Worm (Caenorhabditis elegans) whole organism, early embryonic: ENCODE measurements around the gene R193.2.

Source experiments
- B0310.2 ChIP-seq: sonication (generic microtip); optimal IDR thresholded peaks from 2 replicates; lab custom pipeline; 2016; ENCODE audit warnings: mild to moderate bottlenecking, missing genetic modification characterization, missing compliant biosample characterization
- F13C5.2 ChIP-seq: sonication (generic microtip); optimal IDR thresholded peaks from 2 replicates; lab custom pipeline; 2017; ENCODE audit warnings: mild to moderate bottlenecking, missing genetic modification characterization, inconsistent platforms, missing compliant biosample characterization
- aly-1 ChIP-seq: sonication (generic microtip); optimal IDR thresholded peaks from 2 replicates; lab custom pipeline; 2016; ENCODE audit warnings: missing genetic modification characterization, missing compliant biosample characterization
- ama-1 ChIP-seq: fragments of 150-350 bp; optimal IDR thresholded peaks from 2 replicates; lab custom pipeline; 2014
- ceh-13 ChIP-seq: fragments of 200-800 bp; sonication (Bioruptor generic); optimal IDR thresholded peaks from 2 replicates; lab custom pipeline; 2018; ENCODE audit warnings: mild to moderate bottlenecking, missing genetic modification characterization, missing compliant biosample characterization
- ceh-36 ChIP-seq: sonication (generic microtip); optimal IDR thresholded peaks from 2 replicates; lab custom pipeline; 2016; ENCODE audit warnings: missing genetic modification characterization, inconsistent platforms, missing compliant biosample characterization
- ets-7 ChIP-seq: sonication (generic microtip); optimal IDR thresholded peaks from 2 replicates; lab custom pipeline; 2016; ENCODE audit warnings: missing genotype, missing genetic modification characterization, missing compliant biosample characterization
- flt-1 ChIP-seq: fragments of 200-800 bp; sonication (Bioruptor generic); IDR thresholded peaks from 2 replicates; pipeline ENCODE4 v1.3.6; 2022; ENCODE audit warnings: missing genetic modification characterization, missing compliant biosample characterization
- hmbx-1 ChIP-seq: sonication (generic microtip); optimal IDR thresholded peaks from 2 replicates; lab custom pipeline; 2016; ENCODE audit warnings: mild to moderate bottlenecking, missing genetic modification characterization, missing compliant biosample characterization
- hmg-4 ChIP-seq: fragments of 200-800 bp; sonication (Bioruptor generic); optimal IDR thresholded peaks from 2 replicates; lab custom pipeline; 2018; ENCODE audit warnings: mild to moderate bottlenecking, missing genetic modification characterization, missing compliant biosample characterization
- hnd-1 ChIP-seq: sonication (generic microtip); optimal IDR thresholded peaks from 2 replicates; lab custom pipeline; 2016; ENCODE audit warnings: missing genetic modification characterization, missing compliant biosample characterization
- pes-1 ChIP-seq: fragments of 200-800 bp; sonication (Bioruptor generic); IDR thresholded peaks from 2 replicates; pipeline ENCODE4 v1.3.6; 2022; ENCODE audit warnings: missing genetic modification reagents, missing genetic modification characterization, missing compliant biosample characterization
- scrt-1 ChIP-seq: fragments of 200-800 bp; sonication (Bioruptor generic); IDR thresholded peaks from 2 replicates; pipeline ENCODE4 v1.3.6; 2022; ENCODE audit warnings: missing genetic modification characterization, missing compliant biosample characterization
- sea-1 ChIP-seq: fragments of 200-800 bp; sonication (Bioruptor generic); conservative IDR thresholded peaks from 2 replicates; pipeline ENCODE4 v1.3.6; 2022; ENCODE audit warnings: missing genetic modification characterization, missing compliant biosample characterization
- tbx-11 ChIP-seq: fragments of 200-800 bp; sonication (Bioruptor generic); IDR thresholded peaks from 2 replicates; pipeline ENCODE4 v1.3.6; 2022; ENCODE audit warnings: missing genetic modification characterization, missing compliant biosample characterization
- tbx-37 ChIP-seq: fragments of 200-800 bp; sonication (Bioruptor generic); conservative IDR thresholded peaks from 2 replicates; pipeline ENCODE4 v1.3.6; 2022; ENCODE audit warnings: missing genetic modification reagents, missing genetic modification characterization, missing compliant biosample characterization
- tra-4 ChIP-seq: sonication (generic microtip); optimal IDR thresholded peaks from 2 replicates; lab custom pipeline; 2017; ENCODE audit warnings: missing genetic modification characterization, missing compliant biosample characterization

Gene R193.2

ce11 chrX:1128503-1129036 is 19.8 kb downstream of the R193.2 start, which contains the start of gene snx-1:
Gene snx-1, plus strand, starts transcription at chrX:1128986.
- TF ChIP-seq hmg-4 (GFP tag; lab: Kevin White, UChicago) (peak; percentile 60), F13C5.2 (peak; percentile 24), ama-1 (no peak)

ce11 chrX:1126207-1126606 is 22.2 kb downstream of the R193.2 start:
- no peak for TF ChIP-seq B0310.2 (tag; lab: Kevin White, UChicago)
- TF ChIP-seq ama-1: no peak
- TF ChIP-seq ceh-36 (tag; lab: Kevin White, UChicago): no peak
- no peak for TF ChIP-seq tra-4
- no peak for TF ChIP-seq flt-1 (GFP tag; lab: Robert Waterston, UW)
- TF ChIP-seq ceh-13: no peak
- TF ChIP-seq hnd-1: no peak
- TF ChIP-seq hmbx-1 (tag; lab: Kevin White, UChicago): no peak

ce11 chrX:1125426-1125825 is 23.0 kb downstream of the R193.2 start, which contains the start of gene lmp-2:
Gene lmp-2, plus strand, starts transcription at chrX:1125615.
- TF ChIP-seq ceh-13: no peak
- no peak for TF ChIP-seq ama-1
- TF ChIP-seq ets-7 (tag; lab: Kevin White, UChicago): no peak
- TF ChIP-seq sea-1 (GFP tag; lab: Robert Waterston, UW): no peak
- no peak for TF ChIP-seq ceh-36 (tag; lab: Kevin White, UChicago)
- TF ChIP-seq tbx-37 (GFP tag; lab: Robert Waterston, UW): no peak
- no peak for TF ChIP-seq aly-1 (tag; lab: Kevin White, UChicago)
- TF ChIP-seq scrt-1: no peak
- no peak for TF ChIP-seq tbx-11 (GFP tag; lab: Robert Waterston, UW)
- TF ChIP-seq pes-1 (GFP tag; lab: Robert Waterston, UW): no peak
- no peak for TF ChIP-seq B0310.2 (tag; lab: Kevin White, UChicago)
- TF ChIP-seq flt-1 (GFP tag; lab: Robert Waterston, UW): no peak

ce11 chrX:1124146-1124545 is 24.2 kb downstream of the R193.2 start, which contains the start of gene C05D9.9:
Gene C05D9.9, minus strand, starts transcription at chrX:1124246.
- no peak for TF ChIP-seq hmg-4 (GFP tag; lab: Kevin White, UChicago)
- TF ChIP-seq tra-4: no peak
- TF ChIP-seq flt-1 (GFP tag; lab: Robert Waterston, UW): no peak
- TF ChIP-seq ets-7 (tag; lab: Kevin White, UChicago): no peak
- TF ChIP-seq hmbx-1 (tag; lab: Kevin White, UChicago): no peak
- TF ChIP-seq sea-1 (GFP tag; lab: Robert Waterston, UW): no peak
- TF ChIP-seq pes-1 (GFP tag; lab: Robert Waterston, UW): no peak
- TF ChIP-seq tbx-11 (GFP tag; lab: Robert Waterston, UW): no peak

- no peak for TF ChIP-seq scrt-1
Measured at ce11 chrX:1123471-1123870, 24.9 kb downstream of the R193.2 start.

- TF ChIP-seq ets-7 (tag; lab: Kevin White, UChicago) (no peak), ama-1 (no peak), F13C5.2 (no peak), B0310.2 (tag; lab: Kevin White, UChicago) (no peak), tbx-11 (GFP tag; lab: Robert Waterston, UW) (no peak)
Measured at ce11 chrX:1122198-1122597, 26.2 kb downstream of the R193.2 start.

ce11 chrX:1121575-1121974 is 26.8 kb downstream of the R193.2 start:
- TF ChIP-seq F13C5.2 (no peak), ceh-13 (no peak), tbx-37 (GFP tag; lab: Robert Waterston, UW) (no peak), aly-1 (tag; lab: Kevin White, UChicago) (no peak), ceh-36 (tag; lab: Kevin White, UChicago) (no peak), tbx-11 (GFP tag; lab: Robert Waterston, UW) (no peak), hmg-4 (GFP tag; lab: Kevin White, UChicago) (no peak), sea-1 (GFP tag; lab: Robert Waterston, UW) (no peak), flt-1 (GFP tag; lab: Robert Waterston, UW) (no peak), tra-4 (no peak)

- TF ChIP-seq scrt-1 (0 out of 2 replicates have a peak, but pooled peaks have one; percentile 49), tbx-11 (GFP tag; lab: Robert Waterston, UW) (no peak), hnd-1 (no peak), flt-1 (GFP tag; lab: Robert Waterston, UW) (peak; percentile 19; the same call in 1 of the 2 replicates), hmbx-1 (tag; lab: Kevin White, UChicago) (no peak), F13C5.2 (peak; percentile 54), aly-1 (tag; lab: Kevin White, UChicago) (peak; percentile 72), hmg-4 (GFP tag; lab: Kevin White, UChicago) (peak; percentile 76), ceh-13 (no peak)
Measured at ce11 chrX:1120326-1120725, 28.1 kb downstream of the R193.2 start.

- TF ChIP-seq ceh-13 (no peak), tra-4 (no peak), hmg-4 (GFP tag; lab: Kevin White, UChicago) (no peak), F13C5.2 (no peak), ceh-36 (tag; lab: Kevin White, UChicago) (no peak), ama-1 (no peak), hnd-1 (no peak), scrt-1 (no peak), tbx-11 (GFP tag; lab: Robert Waterston, UW) (no peak), aly-1 (tag; lab: Kevin White, UChicago) (no peak), tbx-37 (GFP tag; lab: Robert Waterston, UW) (no peak), ets-7 (tag; lab: Kevin White, UChicago) (no peak), flt-1 (GFP tag; lab: Robert Waterston, UW) (no peak), B0310.2 (tag; lab: Kevin White, UChicago) (no peak), sea-1 (GFP tag; lab: Robert Waterston, UW) (no peak), hmbx-1 (tag; lab: Kevin White, UChicago) (no peak)
Measured at ce11 chrX:1119305-1119704, 29.1 kb downstream of the R193.2 start, which contains the start of gene C05D9.7. Gene C05D9.7, minus strand, starts transcription at chrX:1119405.
